Fruit fly (Drosophila melanogaster): ENCODE data around the gene Prps.
A peak's percentile ranks its signal among the peaks of the same experiment; 100 is the strongest.

Prps gene

DNA sequence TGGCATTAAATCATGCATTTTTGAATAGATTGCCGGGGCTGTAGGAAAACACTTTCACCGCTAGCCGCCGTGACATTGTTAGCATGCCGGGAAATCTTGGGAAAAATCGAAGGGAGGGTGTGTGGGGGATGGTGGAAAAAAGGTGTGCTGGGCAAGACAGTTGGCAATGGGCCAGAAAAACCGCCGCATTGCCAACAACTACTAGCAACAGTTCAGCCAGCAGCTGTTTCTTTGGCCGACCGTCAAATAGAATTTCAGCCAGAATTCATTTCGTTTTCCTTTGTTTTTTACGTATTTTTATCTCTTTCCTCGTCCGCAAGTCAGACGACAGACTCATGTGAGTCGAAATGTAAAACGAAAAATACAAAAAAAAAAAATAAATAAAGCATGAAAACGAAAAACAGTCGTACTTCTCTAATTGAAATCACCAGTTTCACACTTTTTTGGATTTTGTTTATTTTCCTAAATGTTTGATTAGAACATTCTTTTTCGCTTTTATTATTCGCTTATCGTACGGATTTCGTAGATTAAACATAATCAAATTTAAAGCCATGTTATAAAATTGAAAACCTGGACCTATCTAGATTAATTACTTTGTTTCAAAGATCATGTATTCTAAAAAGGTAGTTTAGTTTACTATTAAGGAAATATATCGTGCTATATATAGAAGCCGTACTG, 5.6 kb downstream of the Prps start (continued):
- no peak for TF ChIP-seq tin (GFP tag; optimal IDR thresholded peaks at IDR 0.05)
- no peak for TF ChIP-seq z (GFP tag; IDR thresholded peaks at IDR 0.05)
- TF ChIP-seq CG16815 (GFP tag; optimal IDR thresholded peaks at IDR 0.05): no peak
- TF ChIP-seq pita (GFP tag; optimal IDR thresholded peaks at IDR 0.05): no peak
- TF ChIP-seq Bteb2 (GFP tag; optimal IDR thresholded peaks at IDR 0.05): peak; percentile 39
- TF ChIP-seq MESR4 (GFP tag; optimal IDR thresholded peaks at IDR 0.05): no peak
- TF ChIP-seq Deaf1 (tag; optimal IDR thresholded peaks at IDR 0.05): no peak
- TF ChIP-seq CG8924 (tag; optimal IDR thresholded peaks at IDR 0.05): no peak
- TF ChIP-seq CG17328 (GFP tag; IDR thresholded peaks at IDR 0.05): no peak
- no peak for TF ChIP-seq CG6654 (GFP tag; optimal IDR thresholded peaks at IDR 0.05)
- no peak for TF ChIP-seq chif (GFP tag; optimal IDR thresholded peaks at IDR 0.05)
- TF ChIP-seq CG17612 (GFP tag; IDR thresholded peaks at IDR 0.05): no peak
- no peak for TF ChIP-seq Gsc (GFP tag; IDR thresholded peaks at IDR 0.05)
- TF ChIP-seq lilli (GFP tag; optimal IDR thresholded peaks at IDR 0.05): peak; percentile 40
- TF ChIP-seq CG7839 (tag; optimal IDR thresholded peaks at IDR 0.05): peak; percentile 64
- no peak for TF ChIP-seq CHES-1-like (GFP tag; optimal IDR thresholded peaks at IDR 0.05)
- no peak for TF ChIP-seq CG11456 (GFP tag; IDR thresholded peaks at IDR 0.05)
- peak; percentile 62 for TF ChIP-seq row (GFP tag; IDR thresholded peaks at IDR 0.05)
- no peak for TF ChIP-seq Antp (GFP tag; optimal IDR thresholded peaks at IDR 0.05)
- no peak for TF ChIP-seq Bgb (GFP tag; IDR thresholded peaks at IDR 0.05; ENCODE audit: partially characterized antibody)
- no peak for TF ChIP-seq Spps (tag; optimal IDR thresholded peaks at IDR 0.05)
- no peak for TF ChIP-seq zfh1 (GFP tag; IDR thresholded peaks at IDR 0.05)
- no peak for TF ChIP-seq run (tag; optimal IDR thresholded peaks at IDR 0.05)
- no peak for TF ChIP-seq CG11723 (GFP tag; optimal IDR thresholded peaks at IDR 0.05)
- TF ChIP-seq org-1 (GFP tag; optimal IDR thresholded peaks at IDR 0.05): peak; percentile 18
- TF ChIP-seq CG2202 (tag; optimal IDR thresholded peaks at IDR 0.05): no peak
- TF ChIP-seq jing (GFP tag; optimal IDR thresholded peaks at IDR 0.05): no peak
- TF ChIP-seq sd (tag; optimal IDR thresholded peaks at IDR 0.05): no peak
- TF ChIP-seq br (optimal IDR thresholded peaks at IDR 0.05): no peak
- no peak for TF ChIP-seq CG10366 (GFP tag; IDR thresholded peaks at IDR 0.05)
- TF ChIP-seq CG17829 (tag; optimal IDR thresholded peaks at IDR 0.05): no peak
- no peak for TF ChIP-seq CG33557 (GFP tag; optimal IDR thresholded peaks at IDR 0.05)
- no peak for TF ChIP-seq CG10274 (GFP tag; optimal IDR thresholded peaks at IDR 0.05)
- no peak for TF ChIP-seq eve (GFP tag; optimal IDR thresholded peaks at IDR 0.05)
- TF ChIP-seq gcm2 (GFP tag; optimal IDR thresholded peaks at IDR 0.05): no peak
- no peak for TF ChIP-seq Sox100B (GFP tag; optimal IDR thresholded peaks at IDR 0.05)
- no peak for TF ChIP-seq ase (GFP tag; IDR thresholded peaks at IDR 0.05)
- no peak for TF ChIP-seq Hr39 (optimal IDR thresholded peaks at IDR 0.05)
- no peak for TF ChIP-seq gce (GFP tag; IDR thresholded peaks at IDR 0.05)
- TF ChIP-seq stc (GFP tag; IDR thresholded peaks at IDR 0.05): no peak
- TF ChIP-seq so (GFP tag; IDR thresholded peaks at IDR 0.05): no peak
- no peak for TF ChIP-seq D (optimal IDR thresholded peaks at IDR 0.05)
- no peak for TF ChIP-seq D (GFP tag; optimal IDR thresholded peaks at IDR 0.05)
- TF ChIP-seq CG6254 (GFP tag; optimal IDR thresholded peaks at IDR 0.05): no peak
- TF ChIP-seq Dbx (GFP tag; IDR thresholded peaks at IDR 0.05): no peak
- TF ChIP-seq Tbp (GFP tag; optimal IDR thresholded peaks at IDR 0.05): no peak
- no peak for TF ChIP-seq CG8944 (GFP tag; optimal IDR thresholded peaks at IDR 0.05)
- no peak for TF ChIP-seq cwo (GFP tag; optimal IDR thresholded peaks at IDR 0.05)
- TF ChIP-seq CG12942 (GFP tag; optimal IDR thresholded peaks at IDR 0.05): no peak
- no peak for TF ChIP-seq nerfin-1 (tag; optimal IDR thresholded peaks at IDR 0.05)
- no peak for TF ChIP-seq tna (GFP tag; IDR thresholded peaks at IDR 0.05; ENCODE audit: partially characterized antibody)
- no peak; the same call in 1 of the 2 replicates for TF ChIP-seq lmd (GFP tag; IDR thresholded peaks at IDR 0.05)

All from whole organism, embryonic.